Fruit fly (Drosophila melanogaster) whole organism, embryonic: ENCODE results near the gene Spn88Ea.

ENCODE experiments used
- Adf1 ChIP-seq: fragments of 200-800 bp; sonication (Bioruptor generic); IDR thresholded peaks from 2 replicates; pipeline ENCODE4 v1.3.6; 2022; ENCODE audit warnings: missing biosample characterization, missing genetic modification characterization
- BtbVII ChIP-seq: fragments of 200-800 bp; sonication (Bioruptor generic); optimal IDR thresholded peaks from 3 replicates; lab custom pipeline; 2017; ENCODE audit warnings: missing biosample characterization, mild to moderate bottlenecking, missing genetic modification characterization
- C15 ChIP-seq: fragments of 200-800 bp; sonication (Bioruptor generic); IDR thresholded peaks from 3 replicates; pipeline ENCODE4 v1.3.6; 2022; ENCODE audit warnings: missing biosample characterization, missing genetic modification characterization
- CG11560 ChIP-seq: fragments of 200-800 bp; sonication (Bioruptor generic); IDR thresholded peaks from 3 replicates; pipeline ENCODE4 v1.3.6; 2022; ENCODE audit warnings: missing biosample characterization, missing genetic modification characterization
- CG11696 ChIP-seq: fragments of 200-800 bp; sonication (Bioruptor generic); IDR thresholded peaks from 2 replicates; pipeline ENCODE4 v1.3.6; 2022; ENCODE audit warnings: missing biosample characterization, missing genetic modification characterization
- CG1233 ChIP-seq: fragments of 200-800 bp; sonication (Bioruptor generic); optimal IDR thresholded peaks from 4 replicates; lab custom pipeline; 2018; ENCODE audit warnings: missing biosample characterization, mild to moderate bottlenecking, missing genetic modification characterization
- CG14965 ChIP-seq: fragments of 200-800 bp; sonication (Bioruptor generic); optimal IDR thresholded peaks from 2 replicates; lab custom pipeline; 2016; ENCODE audit warnings: missing biosample characterization, missing genetic modification characterization, borderline replicate concordance
- CG1602 ChIP-seq: fragments of 200-800 bp; sonication (Bioruptor generic); optimal IDR thresholded peaks from 3 replicates; lab custom pipeline; 2016; ENCODE audit warnings: missing biosample characterization, missing genetic modification characterization
- CG1603 ChIP-seq: fragments of 200-800 bp; sonication (Bioruptor generic); optimal IDR thresholded peaks from 2 replicates; lab custom pipeline; 2019; ENCODE audit warnings: missing biosample characterization, mild to moderate bottlenecking, missing genetic modification characterization, moderate library complexity
- CG17359 ChIP-seq: fragments of 200-800 bp; sonication (Bioruptor generic); optimal IDR thresholded peaks from 3 replicates; lab custom pipeline; 2018; ENCODE audit warnings: missing biosample characterization, mild to moderate bottlenecking, missing genetic modification characterization, moderate library complexity
- CG2199 ChIP-seq: fragments of 200-800 bp; sonication (Bioruptor generic); IDR thresholded peaks from 3 replicates; pipeline ENCODE4 v1.3.6; 2022; ENCODE audit warnings: missing biosample characterization, missing genetic modification characterization
- CG32772 ChIP-seq: fragments of 200-800 bp; sonication (Bioruptor generic); IDR thresholded peaks from 2 replicates; pipeline ENCODE4 v1.3.6; 2022; ENCODE audit warnings: missing biosample characterization, missing genetic modification characterization
- CG34422 ChIP-seq: fragments of 200-800 bp; sonication (Bioruptor generic); IDR thresholded peaks from 3 replicates; pipeline ENCODE4 v1.3.6; 2022; ENCODE audit warnings: missing biosample characterization, missing genetic modification characterization
- CG4328 ChIP-seq: fragments of 200-800 bp; sonication (Bioruptor generic); optimal IDR thresholded peaks from 3 replicates; lab custom pipeline; 2017; ENCODE audit warnings: missing biosample characterization, missing genetic modification reagents, missing genetic modification characterization
- CG8478 ChIP-seq: fragments of >200 bp; optimal IDR thresholded peaks from 2 replicates; lab custom pipeline; 2018
- CHES-1-like ChIP-seq: fragments of 200-800 bp; sonication (Bioruptor generic); optimal IDR thresholded peaks from 2 replicates; lab custom pipeline; 2016; ENCODE audit warnings: missing biosample characterization, missing genetic modification characterization
- Dad ChIP-seq: fragments of 200-800 bp; sonication (Bioruptor generic); optimal IDR thresholded peaks from 3 replicates; lab custom pipeline; 2016; ENCODE audit warnings: missing biosample characterization, missing genetic modification characterization
- HLHmδ ChIP-seq: fragments of 200-800 bp; sonication (Bioruptor generic); optimal IDR thresholded peaks from 2 replicates; lab custom pipeline; 2018; ENCODE audit warnings: missing biosample characterization, mild to moderate bottlenecking, missing genetic modification characterization, moderate library complexity
- HmgZ ChIP-seq: fragments of 200-800 bp; sonication (Bioruptor generic); optimal IDR thresholded peaks from 2 replicates; lab custom pipeline; 2018; ENCODE audit warnings: missing biosample characterization, mild to moderate bottlenecking, missing genetic modification characterization
- Hr78 ChIP-seq, 2 experiments: fragments of 200-800 bp in 1 of 2; fragments of >200 bp in 1 of 2; sonication (Bioruptor generic) in 1 of 2; optimal IDR thresholded peaks; 2 replicates each; lab custom pipeline; 2017 to 2019; ENCODE audit warnings: missing biosample characterization in 2 of 2, missing genetic modification characterization in 2 of 2, mild to moderate bottlenecking in 1 of 2, moderate library complexity in 1 of 2
- Jarid2 ChIP-seq: fragments of 200-800 bp; sonication (Bioruptor generic); optimal IDR thresholded peaks from 3 replicates; lab custom pipeline; 2017; ENCODE audit warnings: mild to moderate bottlenecking, missing biosample characterization, missing genetic modification reagents, missing genetic modification characterization
- MTF-1 ChIP-seq: fragments of 200-800 bp; sonication (Bioruptor generic); optimal IDR thresholded peaks from 2 replicates; lab custom pipeline; 2018; ENCODE audit warnings: missing biosample characterization, mild to moderate bottlenecking, missing genetic modification characterization, borderline replicate concordance
- Myb ChIP-seq: fragments of 200-800 bp; sonication (Bioruptor generic); optimal IDR thresholded peaks from 2 replicates; lab custom pipeline; 2016; ENCODE audit warnings: missing biosample characterization, missing genetic modification characterization
- NFAT ChIP-seq: fragments of 200-800 bp; sonication (Bioruptor generic); IDR thresholded peaks from 2 replicates; pipeline ENCODE4 v1.3.6; 2022; ENCODE audit warnings: missing biosample characterization, missing genetic modification characterization
- Oaz ChIP-seq: fragments of 200-800 bp; sonication (Bioruptor generic); IDR thresholded peaks from 2 replicates; pipeline ENCODE4 v1.3.6; 2022; ENCODE audit warnings: missing biosample characterization, missing genetic modification characterization
- Opbp ChIP-seq: fragments of 200-800 bp; sonication (Bioruptor generic); IDR thresholded peaks from 3 replicates; pipeline ENCODE4 v1.3.6; 2022; ENCODE audit warnings: missing biosample characterization, missing genetic modification characterization; ENCODE audit not compliant: partially characterized antibody
- PHDP ChIP-seq: fragments of 200-800 bp; sonication (Bioruptor generic); optimal IDR thresholded peaks from 3 replicates; lab custom pipeline; 2018; ENCODE audit warnings: missing biosample characterization, mild to moderate bottlenecking, missing genetic modification characterization, moderate library complexity
- YL-1 ChIP-seq: fragments of 200-800 bp; sonication (Bioruptor generic); optimal IDR thresholded peaks from 3 replicates; lab custom pipeline; 2017; ENCODE audit warnings: missing biosample characterization, mild to moderate bottlenecking, missing genetic modification characterization
- abd-A ChIP-seq: fragments of 200-800 bp; sonication (Bioruptor generic); optimal IDR thresholded peaks from 3 replicates; lab custom pipeline; 2019; ENCODE audit warnings: missing biosample characterization, mild to moderate bottlenecking, missing genetic modification characterization, moderate library complexity
- amos ChIP-seq: fragments of 200-800 bp; sonication (Bioruptor generic); IDR thresholded peaks from 2 replicates; pipeline ENCODE4 v1.3.6; 2022; ENCODE audit warnings: missing biosample characterization, missing genetic modification characterization; ENCODE audit not compliant: partially characterized antibody
- bcd ChIP-seq: fragments of 200-800 bp; sonication (Bioruptor generic); optimal IDR thresholded peaks from 2 replicates; lab custom pipeline; 2017; ENCODE audit warnings: missing biosample characterization, mild to moderate bottlenecking, missing genetic modification characterization
- bsh ChIP-seq, 2 experiments: fragments of 200-800 bp; sonication (Bioruptor generic); optimal IDR thresholded peaks; 2 replicates each; lab custom pipeline; 2017 to 2018; ENCODE audit warnings: mild to moderate bottlenecking in 2 of 2, missing biosample characterization in 2 of 2, missing genetic modification characterization in 2 of 2, moderate library complexity in 1 of 2
- cwo ChIP-seq: fragments of 200-800 bp; sonication (Bioruptor generic); optimal IDR thresholded peaks from 3 replicates; lab custom pipeline; 2017; ENCODE audit warnings: missing biosample characterization, missing genetic modification characterization, mild to moderate bottlenecking, moderate library complexity, missing genetic modification reagents
- da ChIP-seq: fragments of 200-800 bp; sonication (Bioruptor generic); optimal IDR thresholded peaks from 2 replicates; lab custom pipeline; 2016; ENCODE audit warnings: missing biosample characterization, missing genetic modification characterization
- eve ChIP-seq, 2 experiments: fragments of >200 bp; optimal IDR thresholded peaks; 2 replicates each; lab custom pipeline; 2017; ENCODE audit warnings: missing biosample characterization in 2 of 2, missing genetic modification characterization in 2 of 2
- gcm ChIP-seq: fragments of 200-800 bp; sonication (Bioruptor generic); optimal IDR thresholded peaks from 2 replicates; lab custom pipeline; 2019; ENCODE audit warnings: missing biosample characterization, mild to moderate bottlenecking, missing genetic modification characterization, moderate library complexity
- jing ChIP-seq: fragments of 200-800 bp; sonication (Bioruptor generic); optimal IDR thresholded peaks from 2 replicates; lab custom pipeline; 2018; ENCODE audit warnings: missing biosample characterization, mild to moderate bottlenecking, missing genetic modification characterization
- ken ChIP-seq: fragments of 200-800 bp; sonication (Bioruptor generic); IDR thresholded peaks from 3 replicates; pipeline ENCODE4 v1.3.6; 2022; ENCODE audit warnings: missing biosample characterization, missing genetic modification characterization
- lbe ChIP-seq: fragments of 200-800 bp; sonication (Bioruptor generic); optimal IDR thresholded peaks from 2 replicates; lab custom pipeline; 2016; ENCODE audit warnings: missing biosample characterization, mild to moderate bottlenecking, missing genetic modification characterization
- lilli ChIP-seq: fragments of 200-800 bp; sonication (Bioruptor generic); optimal IDR thresholded peaks from 3 replicates; lab custom pipeline; 2016; ENCODE audit warnings: missing biosample characterization, missing genetic modification characterization
- lmd ChIP-seq: fragments of 200-800 bp; sonication (Bioruptor generic); IDR thresholded peaks from 2 replicates; pipeline ENCODE4 v1.3.6; 2022; ENCODE audit warnings: missing biosample characterization, missing genetic modification characterization
- nerfin-1 ChIP-seq: fragments of 200-800 bp; sonication (Bioruptor generic); optimal IDR thresholded peaks from 3 replicates; lab custom pipeline; 2019; ENCODE audit warnings: missing biosample characterization, mild to moderate bottlenecking, missing genetic modification characterization, moderate library complexity
- pho ChIP-seq: fragments of 200-800 bp; sonication (Bioruptor generic); optimal IDR thresholded peaks from 2 replicates; lab custom pipeline; 2016; ENCODE audit warnings: missing biosample characterization, missing genetic modification characterization
- pum ChIP-seq: fragments of 200-800 bp; sonication (Bioruptor generic); optimal IDR thresholded peaks from 2 replicates; lab custom pipeline; 2016; ENCODE audit warnings: missing biosample characterization, missing genetic modification characterization
- sc ChIP-seq, 3 experiments: fragments of >200 bp in 2 of 3; fragments of 200-800 bp in 1 of 3; sonication (Bioruptor generic) in 1 of 3; optimal IDR thresholded peaks; 2 replicates in 2 of 3; 3 replicates in 1 of 3; lab custom pipeline; 2017; ENCODE audit warnings: mild to moderate bottlenecking in 1 of 3, missing biosample characterization in 1 of 3, missing genetic modification characterization in 1 of 3, missing genetic modification reagents in 1 of 3
- sens ChIP-seq: fragments of 200-800 bp; sonication (Bioruptor generic); peaks from one replicate; lab custom pipeline; 2016; ENCODE audit warnings: missing biosample characterization, missing genetic modification characterization
- sisA ChIP-seq: fragments of 200-800 bp; sonication (Bioruptor generic); IDR thresholded peaks from 2 replicates; pipeline ENCODE4 v1.3.6; 2022; ENCODE audit warnings: missing biosample characterization, missing genetic modification characterization
- stc ChIP-seq: fragments of 200-800 bp; sonication (Bioruptor generic); IDR thresholded peaks from 2 replicates; pipeline ENCODE4 v1.3.6; 2022; ENCODE audit warnings: missing biosample characterization, missing genetic modification characterization
- tll ChIP-seq, 2 experiments: fragments of 200-800 bp in 1 of 2; fragments of >200 bp in 1 of 2; sonication (Bioruptor generic) in 1 of 2; optimal IDR thresholded peaks; 2 replicates each; lab custom pipeline; 2017 to 2019; ENCODE audit warnings: missing biosample characterization in 2 of 2, missing genetic modification characterization in 2 of 2, mild to moderate bottlenecking in 1 of 2, moderate library complexity in 1 of 2
- vvl ChIP-seq: fragments of 200-800 bp; sonication (Bioruptor generic); IDR thresholded peaks from 2 replicates; pipeline ENCODE4 v1.3.6; 2022; ENCODE audit warnings: missing biosample characterization, missing genetic modification characterization

Spn88Ea gene

DNA sequence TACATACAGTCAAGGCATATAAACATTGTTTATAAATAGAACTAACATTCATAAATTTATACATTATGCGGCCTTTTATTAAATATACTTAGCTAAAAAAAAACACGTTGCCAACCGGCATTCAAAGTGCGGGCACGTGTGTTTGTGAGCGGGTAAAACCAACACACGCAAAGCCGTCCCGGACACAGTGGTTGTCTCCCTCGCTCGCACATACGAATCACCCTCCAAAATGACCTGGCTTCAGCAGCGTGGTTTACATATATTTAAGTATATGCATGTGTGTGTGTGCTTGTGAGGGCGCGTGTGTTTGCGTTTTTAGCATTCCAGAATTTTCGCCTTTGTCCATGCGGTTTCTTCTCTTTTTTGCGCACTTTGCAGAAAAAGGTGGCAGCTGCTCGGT is 37.2 kb upstream of the Spn88Ea start (continued):
- no peak for TF ChIP-seq HLHmδ (GFP tag; lab: Kevin White, UChicago)
- no peak for TF ChIP-seq pho (GFP tag; lab: Kevin White, UChicago)
- no peak for TF ChIP-seq ken (GFP tag; lab: Robert Waterston, UW)
- TF ChIP-seq nerfin-1 = peak; percentile 56
- no peak for TF ChIP-seq lmd (GFP tag; lab: Robert Waterston, UW)
- no peak for TF ChIP-seq Oaz (GFP tag; lab: Robert Waterston, UW)
- no peak for TF ChIP-seq eve (GFP tag; optimal IDR thresholded peaks at IDR 0.05; lab: Kevin White, UChicago)
- TF ChIP-seq CG1233 (GFP tag; lab: Kevin White, UChicago) = no peak
- no peak for TF ChIP-seq Myb (GFP tag; lab: Kevin White, UChicago)
- TF ChIP-seq Hr78 (GFP tag; optimal IDR thresholded peaks at IDR 0.05; lab: Kevin White, UChicago) = peak in 1 of 2 experiments; percentile 68
- TF ChIP-seq CG17359 (tag; lab: Kevin White, UChicago) = no peak
- no peak for TF ChIP-seq CG11560 (tag; lab: Robert Waterston, UW)
- no peak for TF ChIP-seq CG32772
- TF ChIP-seq pum = no peak
- peak; percentile 39 for TF ChIP-seq CHES-1-like (GFP tag; lab: Kevin White, UChicago)
- peak; percentile 42 for TF ChIP-seq sens
- TF ChIP-seq sisA (GFP tag; lab: Robert Waterston, UW) = no peak
- no peak for TF ChIP-seq MTF-1 (GFP tag; lab: Kevin White, UChicago)
- TF ChIP-seq CG1603 = no peak
- TF ChIP-seq lilli (GFP tag; lab: Kevin White, UChicago) = peak; percentile 30
- peak in 1 of 2 experiments; percentile 16 for TF ChIP-seq tll (GFP tag; optimal IDR thresholded peaks at IDR 0.05; lab: Kevin White, UChicago)
- TF ChIP-seq Opbp (GFP tag; lab: Robert Waterston, UW) = 0 out of 3 replicates have a peak, but pooled peaks have one; percentile 9
- no peak for TF ChIP-seq CG11696
- TF ChIP-seq cwo (GFP tag; lab: Kevin White, UChicago) = peak; percentile 81
- no peak for TF ChIP-seq CG14965
- no peak for TF ChIP-seq CG1602 (GFP tag; lab: Kevin White, UChicago)
- no peak for TF ChIP-seq stc (GFP tag; lab: Robert Waterston, UW)
- peak; percentile 36; the same call in 1 of the 2 replicates for TF ChIP-seq amos (GFP tag; lab: Robert Waterston, UW)
- TF ChIP-seq PHDP = peak; percentile 11
- TF ChIP-seq sc (optimal IDR thresholded peaks at IDR 0.05; lab: Kevin White, UChicago) = no peak
- TF ChIP-seq sc (GFP tag; optimal IDR thresholded peaks at IDR 0.05; lab: Kevin White, UChicago) = no peak
- peak; percentile 63; the same call in 1 of the 2 replicates for TF ChIP-seq NFAT (GFP tag; lab: Robert Waterston, UW)
- no peak for TF ChIP-seq CG4328 (GFP tag; lab: Kevin White, UChicago)
- TF ChIP-seq CG8478 (lab: Kevin White, UChicago) = peak; percentile 88
- TF ChIP-seq YL-1 (GFP tag; lab: Kevin White, UChicago) = peak; percentile 94
- TF ChIP-seq vvl (GFP tag; lab: Robert Waterston, UW) = 0 out of 2 replicates have a peak, but pooled peaks have one; percentile 35
- peak; percentile 43; the same call in 1 of the 2 replicates for TF ChIP-seq Adf1 (GFP tag; lab: Robert Waterston, UW)
- no peak for TF ChIP-seq jing (GFP tag; lab: Kevin White, UChicago)
- peak; percentile 30 for TF ChIP-seq lbe (GFP tag; lab: Kevin White, UChicago)
- TF ChIP-seq CG34422 (GFP tag; lab: Robert Waterston, UW) = peak; percentile 93
- TF ChIP-seq C15 (GFP tag; lab: Robert Waterston, UW) = no peak
- TF ChIP-seq Dad (GFP tag; lab: Kevin White, UChicago) = no peak
- TF ChIP-seq abd-A (tag; lab: Kevin White, UChicago) = peak; percentile 68
- no peak for TF ChIP-seq bcd (GFP tag; lab: Kevin White, UChicago)
- TF ChIP-seq bsh (GFP tag; optimal IDR thresholded peaks at IDR 0.05; lab: Kevin White, UChicago) = no peak
- peak; percentile 57 for TF ChIP-seq HmgZ
- TF ChIP-seq da = no peak
- TF ChIP-seq Jarid2 (GFP tag; lab: Kevin White, UChicago) = no peak
- no peak for TF ChIP-seq BtbVII (GFP tag; lab: Kevin White, UChicago)
- peak; percentile 85 for TF ChIP-seq gcm (GFP tag; lab: Kevin White, UChicago)
- TF ChIP-seq CG2199 = 0 out of 3 replicates have a peak, but pooled peaks have one; percentile 37
